Fruit fly (Drosophila melanogaster) whole organism, prepupa: ENCODE results near the gene CG4004.
A peak's percentile ranks its signal among the peaks of the same experiment; 100 is the strongest.

Source experiments
- CG10631 ChIP-seq: fragments of 200-800 bp; sonication (Bioruptor generic); optimal IDR thresholded peaks from 2 replicates; lab custom pipeline; 2016; ENCODE audit warnings: missing biosample characterization, missing genetic modification characterization
- CG16779 ChIP-seq: fragments of 200-800 bp; sonication (Bioruptor generic); optimal IDR thresholded peaks from 3 replicates; lab custom pipeline; 2017; ENCODE audit warnings: missing biosample characterization, mild to moderate bottlenecking, missing genetic modification characterization
- CG3032 ChIP-seq: fragments of 200-800 bp; optimal IDR thresholded peaks from 2 replicates; lab custom pipeline; 2019; ENCODE audit warnings: missing biosample characterization, mild to moderate bottlenecking, missing genetic modification characterization, moderate library complexity
- CG32006 ChIP-seq: fragments of 200-800 bp; sonication (Bioruptor generic); optimal IDR thresholded peaks from 3 replicates; lab custom pipeline; 2017; ENCODE audit warnings: missing biosample characterization, mild to moderate bottlenecking, missing genetic modification characterization
- CG3919 ChIP-seq: fragments of 200-800 bp; sonication (Bioruptor generic); optimal IDR thresholded peaks from 3 replicates; lab custom pipeline; 2016; ENCODE audit warnings: missing biosample characterization, missing genetic modification characterization
- CG6276 ChIP-seq: fragments of 200-800 bp; sonication (Bioruptor generic); optimal IDR thresholded peaks from 2 replicates; lab custom pipeline; 2017; ENCODE audit warnings: missing biosample characterization, mild to moderate bottlenecking, missing genetic modification characterization
- CG6792 ChIP-seq: fragments of 200-800 bp; sonication (Bioruptor generic); optimal IDR thresholded peaks from 3 replicates; lab custom pipeline; 2016; ENCODE audit warnings: missing biosample characterization, missing genetic modification characterization
- CG7368 ChIP-seq: fragments of 200-800 bp; sonication (Bioruptor generic); optimal IDR thresholded peaks from 3 replicates; lab custom pipeline; 2016; ENCODE audit warnings: missing biosample characterization, missing genetic modification characterization
- CG8319 ChIP-seq: fragments of 200-800 bp; sonication (Bioruptor generic); optimal IDR thresholded peaks from 3 replicates; lab custom pipeline; 2016; ENCODE audit warnings: missing biosample characterization, missing genetic modification characterization
- CG8632 ChIP-seq: fragments of 200-800 bp; sonication (Bioruptor generic); optimal IDR thresholded peaks from 3 replicates; lab custom pipeline; 2016; ENCODE audit warnings: missing biosample characterization, missing genetic modification characterization
- CG9139 ChIP-seq: fragments of 200-800 bp; sonication (Bioruptor generic); optimal IDR thresholded peaks from 3 replicates; lab custom pipeline; 2017; ENCODE audit warnings: missing biosample characterization, mild to moderate bottlenecking, missing genetic modification characterization
- Eip75B ChIP-seq: fragments of 200-800 bp; sonication (Bioruptor generic); optimal IDR thresholded peaks from 3 replicates; lab custom pipeline; 2016; ENCODE audit warnings: missing biosample characterization, missing genetic modification characterization
- Eip78C ChIP-seq: fragments of 200-800 bp; sonication (Bioruptor generic); peaks from one replicate; lab custom pipeline; 2016; ENCODE audit warnings: missing biosample characterization, missing genetic modification characterization
- Hr39 ChIP-seq: fragments of 200-800 bp; sonication (Bioruptor generic); optimal IDR thresholded peaks from 2 replicates; lab custom pipeline; 2016; ENCODE audit warnings: missing biosample characterization, missing genetic modification characterization
- Hr4 ChIP-seq: fragments of 200-800 bp; sonication (Bioruptor generic); optimal IDR thresholded peaks from 3 replicates; lab custom pipeline; 2016; ENCODE audit warnings: missing biosample characterization, missing genetic modification characterization
- Met ChIP-seq: fragments of 200-800 bp; sonication (Bioruptor generic); optimal IDR thresholded peaks from 3 replicates; lab custom pipeline; 2016; ENCODE audit warnings: missing biosample characterization, missing genetic modification characterization
- OdsH ChIP-seq: fragments of 200-800 bp; sonication (Bioruptor generic); optimal IDR thresholded peaks from 3 replicates; lab custom pipeline; 2016; ENCODE audit warnings: missing biosample characterization, missing genetic modification characterization
- Smox ChIP-seq: fragments of 200-800 bp; sonication (Bioruptor generic); optimal IDR thresholded peaks from 3 replicates; lab custom pipeline; 2016; ENCODE audit warnings: missing biosample characterization, missing genetic modification characterization
- Sox14 ChIP-seq: fragments of 200-800 bp; sonication (Bioruptor generic); optimal IDR thresholded peaks from 3 replicates; lab custom pipeline; 2016; ENCODE audit warnings: missing biosample characterization, missing genetic modification characterization
- Sox15 ChIP-seq: fragments of 200-800 bp; sonication (Bioruptor generic); optimal IDR thresholded peaks from 3 replicates; lab custom pipeline; 2016; ENCODE audit warnings: missing biosample characterization, missing genetic modification characterization
- achi ChIP-seq: fragments of 200-800 bp; sonication (Bioruptor generic); optimal IDR thresholded peaks from 3 replicates; lab custom pipeline; 2016; ENCODE audit warnings: missing biosample characterization, missing genetic modification characterization
- acj6 ChIP-seq: fragments of 200-800 bp; sonication (Bioruptor generic); optimal IDR thresholded peaks from 3 replicates; lab custom pipeline; 2016; ENCODE audit warnings: missing biosample characterization, missing genetic modification characterization
- cyc ChIP-seq: fragments of 200-800 bp; sonication (Bioruptor generic); optimal IDR thresholded peaks from 3 replicates; lab custom pipeline; 2016; ENCODE audit warnings: missing biosample characterization, missing genetic modification characterization
- eg ChIP-seq: fragments of 200-800 bp; sonication (Bioruptor generic); IDR thresholded peaks from 3 replicates; pipeline ENCODE4 v1.3.6; 2022; ENCODE audit warnings: missing biosample characterization, missing genetic modification characterization
- esn ChIP-seq: fragments of 200-800 bp; sonication (Bioruptor generic); optimal IDR thresholded peaks from 2 replicates; lab custom pipeline; 2016; ENCODE audit warnings: missing biosample characterization, mild to moderate bottlenecking, missing genetic modification characterization, moderate library complexity
- fkh ChIP-seq: fragments of 200-800 bp; sonication (Bioruptor generic); optimal IDR thresholded peaks from 3 replicates; lab custom pipeline; 2017; ENCODE audit warnings: missing biosample characterization, mild to moderate bottlenecking, missing genetic modification characterization, moderate library complexity
- net ChIP-seq: fragments of 200-800 bp; sonication (Bioruptor generic); optimal IDR thresholded peaks from 3 replicates; lab custom pipeline; 2016; ENCODE audit warnings: missing biosample characterization, missing genetic modification characterization
- salr ChIP-seq, 2 experiments: fragments of 200-800 bp; sonication (Bioruptor generic); optimal IDR thresholded peaks; 3 replicates each; lab custom pipeline; 2016 to 2018; ENCODE audit warnings: missing biosample characterization in 2 of 2, missing genetic modification characterization in 2 of 2, mild to moderate bottlenecking in 1 of 2
- spab ChIP-seq: fragments of 200-800 bp; sonication (Bioruptor generic); optimal IDR thresholded peaks from 2 replicates; lab custom pipeline; 2017; ENCODE audit warnings: missing biosample characterization, mild to moderate bottlenecking, missing genetic modification characterization, missing genetic modification reagents
- svp ChIP-seq: fragments of 200-800 bp; sonication (Bioruptor generic); peaks from one replicate; lab custom pipeline; 2016; ENCODE audit warnings: missing biosample characterization, missing genetic modification characterization
- topi ChIP-seq: fragments of 200-800 bp; sonication (Bioruptor generic); optimal IDR thresholded peaks from 3 replicates; lab custom pipeline; 2016; ENCODE audit warnings: missing biosample characterization, missing genetic modification characterization

The CG4004 gene

dm6 chrX:12777763-12778408, 33.9 kb downstream of the CG4004 start (continued):
- TF ChIP-seq eg (GFP tag; lab: Robert Waterston, UW) (no peak; the same call in 2 of the 3 replicates), CG3032 (tag; lab: Kevin White, UChicago) (peak; percentile 13), svp (no peak), Eip75B (GFP tag; lab: Kevin White, UChicago) (no peak), CG8319 (GFP tag; lab: Kevin White, UChicago) (no peak), fkh (no peak), Met (GFP tag; lab: Kevin White, UChicago) (peak; percentile 19), cyc (GFP tag; lab: Kevin White, UChicago) (peak; percentile 7), CG6276 (GFP tag; lab: Kevin White, UChicago) (no peak), Hr4 (GFP tag; lab: Kevin White, UChicago) (peak; percentile 23), achi (GFP tag; lab: Kevin White, UChicago) (peak; percentile 25), CG8632 (GFP tag; lab: Kevin White, UChicago) (peak; percentile 20), esn (peak; percentile 17), CG9139 (no peak), CG16779 (tag; lab: Kevin White, UChicago) (no peak), CG7368 (GFP tag; lab: Kevin White, UChicago) (no peak), acj6 (GFP tag; lab: Kevin White, UChicago) (peak; percentile 22), Smox (GFP tag; lab: Kevin White, UChicago) (peak; percentile 9), Sox14 (GFP tag; lab: Kevin White, UChicago) (no peak), topi (no peak), salr (GFP tag; optimal IDR thresholded peaks at IDR 0.05; lab: Kevin White, UChicago) (no peak), Eip78C (GFP tag; lab: Kevin White, UChicago) (peak; percentile 81), CG3919 (GFP tag; lab: Kevin White, UChicago) (no peak), CG6792 (no peak), Sox15 (GFP tag; lab: Kevin White, UChicago) (no peak), CG32006 (GFP tag; lab: Kevin White, UChicago) (peak; percentile 63), Hr39 (GFP tag; lab: Kevin White, UChicago) (no peak), spab (GFP tag; lab: Kevin White, UChicago) (no peak), net (GFP tag; lab: Kevin White, UChicago) (peak; percentile 17), CG10631 (peak; percentile 14)

dm6 chrX:12784690-12785441, 40.9 kb downstream of the CG4004 start, which contains the start of gene CG32647:
Gene CG32647 (minus strand): TSS chrX:12784958.
- TF ChIP-seq Eip78C (GFP tag; lab: Kevin White, UChicago) (peak; percentile 65), OdsH (no peak), svp (peak; percentile 54), Smox (GFP tag; lab: Kevin White, UChicago) (no peak)
- TF ChIP-seq, all 60 proteins: peak for 2
